Fruit fly (Drosophila melanogaster): ENCODE results near the gene CG4928.
A peak's percentile ranks its signal among the peaks of the same experiment; 100 is the strongest.

CG4928 gene

DNA sequence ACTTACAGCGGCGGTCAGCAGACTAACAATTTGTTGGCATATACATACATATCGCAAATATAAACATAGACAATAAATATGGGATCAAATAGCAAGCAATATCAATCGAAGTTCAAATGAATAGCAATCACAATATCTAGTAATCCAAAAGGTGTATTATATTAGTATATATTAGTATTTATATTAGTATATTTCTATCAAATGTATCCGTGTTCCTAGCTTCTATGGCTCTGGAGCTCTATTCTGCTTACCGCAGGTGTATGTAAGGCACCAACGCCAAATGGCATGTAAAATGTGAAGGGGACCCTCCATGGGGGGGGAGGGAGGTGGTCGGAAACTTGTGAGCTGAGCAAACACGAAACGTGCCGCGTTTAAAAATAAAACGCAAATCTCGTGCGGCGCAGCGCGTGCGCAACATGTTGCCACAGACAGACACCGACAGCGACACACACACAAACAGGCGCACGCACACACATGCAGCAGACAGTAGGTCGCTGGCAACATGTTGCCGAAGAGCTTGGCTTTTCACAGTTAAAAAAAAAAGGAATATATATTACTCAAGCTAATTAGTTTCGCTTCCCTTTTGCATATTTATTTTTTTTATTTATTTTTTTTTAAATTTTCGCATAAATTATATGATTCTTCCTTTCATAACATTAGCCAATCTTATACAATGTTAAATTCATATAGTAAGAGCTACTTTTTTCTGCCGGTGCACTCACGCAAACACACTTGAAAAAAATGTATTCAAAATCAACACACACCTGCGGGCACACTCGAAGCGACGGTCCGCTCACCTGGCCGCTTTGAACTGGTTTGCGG is 17.7 kb downstream of the CG4928 start (continued):
- TF ChIP-seq Hr51 (GFP tag; optimal IDR thresholded peaks at IDR 0.05) (peak in 1 of 2 experiments; percentile 72), ac (GFP tag; optimal IDR thresholded peaks at IDR 0.05) (no peak), CG17361 (GFP tag; IDR thresholded peaks at IDR 0.05) (peak; percentile 72), CG16813 (GFP tag; IDR thresholded peaks at IDR 0.05; ENCODE audit: partially characterized antibody) (no peak), run (tag; optimal IDR thresholded peaks at IDR 0.05) (peak; percentile 30), Xbp1 (GFP tag; optimal IDR thresholded peaks at IDR 0.05) (peak; percentile 45), klu (GFP tag; IDR thresholded peaks at IDR 0.05) (0 out of 2 replicates have a peak, but pooled peaks have one; percentile 18), slp2 (GFP tag; optimal IDR thresholded peaks at IDR 0.05) (no peak), CG8089 (GFP tag; optimal IDR thresholded peaks at IDR 0.05) (no peak), ttk (GFP tag; IDR thresholded peaks at IDR 0.05) (peak; percentile 75), Hr39 (optimal IDR thresholded peaks at IDR 0.05) (no peak), tgo (GFP tag; IDR thresholded peaks at IDR 0.05) (peak; percentile 74), zen (tag; optimal IDR thresholded peaks at IDR 0.05) (peak; percentile 26), chinmo (GFP tag; IDR thresholded peaks at IDR 0.05; ENCODE audit: partially characterized antibody) (peak; percentile 42; the same call in 1 of the 4 replicates), seq (GFP tag; IDR thresholded peaks at IDR 0.05) (peak; percentile 32; the same call in 1 of the 2 replicates), eyg (GFP tag; optimal IDR thresholded peaks at IDR 0.05) (no peak), fd102C (GFP tag; optimal IDR thresholded peaks at IDR 0.05) (no peak), CG12299 (tag; optimal IDR thresholded peaks at IDR 0.05) (peak; percentile 42), chn (GFP tag; optimal IDR thresholded peaks at IDR 0.05) (no peak), CG10431 (GFP tag; optimal IDR thresholded peaks at IDR 0.05) (peak; percentile 31), shn (GFP tag; optimal IDR thresholded peaks at IDR 0.05) (no peak), CG13624 (GFP tag; optimal IDR thresholded peaks at IDR 0.05) (no peak), h (optimal IDR thresholded peaks at IDR 0.05) (no peak), wek (GFP tag; optimal IDR thresholded peaks at IDR 0.05) (no peak), CG8944 (GFP tag; optimal IDR thresholded peaks at IDR 0.05) (no peak), CG30431 (GFP tag; optimal IDR thresholded peaks at IDR 0.05) (peak; percentile 27), amos (GFP tag; IDR thresholded peaks at IDR 0.05; ENCODE audit: partially characterized antibody) (no peak), sob (GFP tag; IDR thresholded peaks at IDR 0.05) (no peak; the same call in none of the 2 replicates), repo (GFP tag; optimal IDR thresholded peaks at IDR 0.05) (no peak), CG11723 (GFP tag; optimal IDR thresholded peaks at IDR 0.05) (no peak), aop (GFP tag; IDR thresholded peaks at IDR 0.05) (no peak), CG31441 (GFP tag; IDR thresholded peaks at IDR 0.05) (peak; percentile 79), CHES-1-like (GFP tag; optimal IDR thresholded peaks at IDR 0.05) (no peak), ERR (GFP tag; optimal IDR thresholded peaks at IDR 0.05) (no peak), exex (tag; optimal IDR thresholded peaks at IDR 0.05) (no peak), sisA (GFP tag; IDR thresholded peaks at IDR 0.05) (peak; percentile 71), CoRest (tag; optimal IDR thresholded peaks at IDR 0.05) (peak; percentile 48), scrt (GFP tag; optimal IDR thresholded peaks at IDR 0.05) (peak; percentile 64), ap (GFP tag; IDR thresholded peaks at IDR 0.05) (peak; percentile 48), Eip74EF (GFP tag; optimal IDR thresholded peaks at IDR 0.05) (peak in 1 of 2 experiments; percentile 48), mam (GFP tag; optimal IDR thresholded peaks at IDR 0.05) (peak; percentile 41), dimm (GFP tag; IDR thresholded peaks at IDR 0.05) (no peak), NFAT (GFP tag; IDR thresholded peaks at IDR 0.05) (peak; percentile 57), CG10366 (GFP tag; IDR thresholded peaks at IDR 0.05) (peak; percentile 63), CG4617 (GFP tag; optimal IDR thresholded peaks at IDR 0.05; ENCODE audit: borderline replicate concordance) (no peak), jigr1 (GFP tag; IDR thresholded peaks at IDR 0.05) (peak; percentile 42; the same call in 2 of the 3 replicates), ind (GFP tag; optimal IDR thresholded peaks at IDR 0.05) (peak; percentile 58), trh (GFP tag; optimal IDR thresholded peaks at IDR 0.05) (no peak), CG7839 (tag; optimal IDR thresholded peaks at IDR 0.05) (peak; percentile 77), Fer1 (GFP tag; optimal IDR thresholded peaks at IDR 0.05) (peak; percentile 68)
